Fruit fly (Drosophila melanogaster): ENCODE data around the gene Prosalpha4.

DNA sequence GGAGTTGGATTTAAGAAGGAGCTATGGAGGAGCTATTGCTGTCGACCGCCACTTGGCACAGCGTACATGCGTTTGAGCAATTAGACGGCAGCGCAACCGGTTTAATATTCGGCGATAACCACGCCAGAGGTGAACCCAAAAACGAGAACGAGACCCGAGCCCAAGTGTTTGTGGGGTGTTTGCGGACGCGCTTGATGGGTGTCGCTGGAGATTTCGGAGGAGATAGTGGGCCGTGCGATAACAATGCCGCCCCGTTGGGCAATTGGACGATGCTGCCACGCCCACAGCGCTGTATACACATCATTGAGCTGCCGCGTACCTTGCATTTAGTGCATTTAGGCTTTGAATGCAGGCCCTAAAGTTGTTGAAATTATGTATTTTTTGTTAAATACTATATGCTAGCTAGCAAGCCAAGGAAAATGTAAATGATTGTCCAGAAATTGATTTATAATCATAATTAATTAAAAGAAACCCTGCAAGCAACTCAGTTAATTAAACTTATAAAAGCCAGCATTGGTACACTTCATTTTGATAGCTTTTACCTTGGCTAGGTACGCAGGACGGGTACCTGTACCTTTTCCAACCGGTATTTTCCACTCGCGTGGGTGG lies 32.3 kb downstream of the Prosalpha4 start, which contains the start of gene Had1:
- TF ChIP-seq CG14711 (tag; optimal IDR thresholded peaks at IDR 0.05) (no peak), CG33017 (tag; optimal IDR thresholded peaks at IDR 0.05) (no peak)
